Fruit fly (Drosophila melanogaster) whole organism, prepupa: Measurements from ENCODE around the gene CG8034.

Source experiments
- Blimp-1 ChIP-seq: fragments of 200-800 bp; sonication (Bioruptor generic); optimal IDR thresholded peaks from 3 replicates; lab custom pipeline; 2017; ENCODE audit warnings: missing biosample characterization, missing genetic modification characterization, mild to moderate bottlenecking, moderate library complexity, missing genetic modification reagents
- CG10669 ChIP-seq: fragments of 200-800 bp; sonication (Bioruptor generic); optimal IDR thresholded peaks from 3 replicates; lab custom pipeline; 2018; ENCODE audit warnings: missing biosample characterization, mild to moderate bottlenecking, missing genetic modification characterization, moderate library complexity
- CG11294 ChIP-seq: fragments of 200-800 bp; sonication (Bioruptor generic); IDR thresholded peaks from 2 replicates; pipeline ENCODE4 v1.3.6; 2022; ENCODE audit warnings: missing biosample characterization, missing genetic modification characterization
- CG15336 ChIP-seq: fragments of 200-800 bp; sonication (Bioruptor generic); IDR thresholded peaks from 2 replicates; pipeline ENCODE4 v1.3.6; 2022; ENCODE audit warnings: missing biosample characterization, missing genetic modification characterization
- CG1621 ChIP-seq: fragments of 200-800 bp; sonication (Bioruptor generic); optimal IDR thresholded peaks from 3 replicates; lab custom pipeline; 2018; ENCODE audit warnings: missing biosample characterization, mild to moderate bottlenecking, missing genetic modification characterization
- CG16779 ChIP-seq: fragments of 200-800 bp; sonication (Bioruptor generic); optimal IDR thresholded peaks from 3 replicates; lab custom pipeline; 2017; ENCODE audit warnings: missing biosample characterization, mild to moderate bottlenecking, missing genetic modification characterization
- CG31627 ChIP-seq: fragments of 200-800 bp; sonication (Bioruptor generic); optimal IDR thresholded peaks from 3 replicates; lab custom pipeline; 2016; ENCODE audit warnings: missing biosample characterization, missing genetic modification characterization
- CG32006 ChIP-seq: fragments of 200-800 bp; sonication (Bioruptor generic); optimal IDR thresholded peaks from 3 replicates; lab custom pipeline; 2017; ENCODE audit warnings: missing biosample characterization, mild to moderate bottlenecking, missing genetic modification characterization
- CG3919 ChIP-seq: fragments of 200-800 bp; sonication (Bioruptor generic); optimal IDR thresholded peaks from 3 replicates; lab custom pipeline; 2016; ENCODE audit warnings: missing biosample characterization, missing genetic modification characterization
- CG4318 ChIP-seq: fragments of 200-800 bp; sonication (Bioruptor generic); optimal IDR thresholded peaks from 3 replicates; lab custom pipeline; 2017; ENCODE audit warnings: missing biosample characterization, mild to moderate bottlenecking, missing genetic modification characterization
- CG6163 ChIP-seq: fragments of 200-800 bp; sonication (Bioruptor generic); IDR thresholded peaks from 3 replicates; pipeline ENCODE4 v1.3.6; 2022; ENCODE audit warnings: missing biosample characterization, missing genetic modification characterization
- CG6854 ChIP-seq: fragments of 200-800 bp; sonication (Bioruptor generic); optimal IDR thresholded peaks from 2 replicates; lab custom pipeline; 2017; ENCODE audit warnings: missing biosample characterization, mild to moderate bottlenecking, missing genetic modification characterization
- CG7368 ChIP-seq: fragments of 200-800 bp; sonication (Bioruptor generic); optimal IDR thresholded peaks from 3 replicates; lab custom pipeline; 2016; ENCODE audit warnings: missing biosample characterization, missing genetic modification characterization
- CG8119 ChIP-seq: fragments of 200-800 bp; sonication (Bioruptor generic); IDR thresholded peaks from 3 replicates; pipeline ENCODE4 v1.3.6; 2022; ENCODE audit warnings: missing biosample characterization, missing genetic modification characterization
- CG8632 ChIP-seq: fragments of 200-800 bp; sonication (Bioruptor generic); optimal IDR thresholded peaks from 3 replicates; lab custom pipeline; 2016; ENCODE audit warnings: missing biosample characterization, missing genetic modification characterization
- Eip75B ChIP-seq: fragments of 200-800 bp; sonication (Bioruptor generic); optimal IDR thresholded peaks from 3 replicates; lab custom pipeline; 2016; ENCODE audit warnings: missing biosample characterization, missing genetic modification characterization
- Eip78C ChIP-seq: fragments of 200-800 bp; sonication (Bioruptor generic); peaks from one replicate; lab custom pipeline; 2016; ENCODE audit warnings: missing biosample characterization, missing genetic modification characterization
- Eip93F ChIP-seq: fragments of 200-800 bp; sonication (Bioruptor generic); optimal IDR thresholded peaks from 2 replicates; lab custom pipeline; 2016; ENCODE audit warnings: missing biosample characterization, mild to moderate bottlenecking, missing genetic modification characterization
- Ets96B ChIP-seq: fragments of 200-800 bp; optimal IDR thresholded peaks from 2 replicates; lab custom pipeline; 2019; ENCODE audit warnings: missing biosample characterization, mild to moderate bottlenecking, missing genetic modification characterization, moderate library complexity
- Hr38 ChIP-seq: sonication (Bioruptor generic); optimal IDR thresholded peaks from 2 replicates; lab custom pipeline; 2016; ENCODE audit warnings: missing biosample characterization, missing genetic modification characterization
- Hr39 ChIP-seq: fragments of 200-800 bp; sonication (Bioruptor generic); optimal IDR thresholded peaks from 2 replicates; lab custom pipeline; 2016; ENCODE audit warnings: missing biosample characterization, missing genetic modification characterization
- Hr4 ChIP-seq: fragments of 200-800 bp; sonication (Bioruptor generic); optimal IDR thresholded peaks from 3 replicates; lab custom pipeline; 2016; ENCODE audit warnings: missing biosample characterization, missing genetic modification characterization
- Lpt ChIP-seq: fragments of 200-800 bp; sonication (Bioruptor generic); optimal IDR thresholded peaks from 3 replicates; lab custom pipeline; 2016; ENCODE audit warnings: missing biosample characterization, missing genetic modification characterization
- Smox ChIP-seq: fragments of 200-800 bp; sonication (Bioruptor generic); optimal IDR thresholded peaks from 3 replicates; lab custom pipeline; 2016; ENCODE audit warnings: missing biosample characterization, missing genetic modification characterization
- Sox14 ChIP-seq: fragments of 200-800 bp; sonication (Bioruptor generic); optimal IDR thresholded peaks from 3 replicates; lab custom pipeline; 2016; ENCODE audit warnings: missing biosample characterization, missing genetic modification characterization
- Sox15 ChIP-seq: fragments of 200-800 bp; sonication (Bioruptor generic); optimal IDR thresholded peaks from 3 replicates; lab custom pipeline; 2016; ENCODE audit warnings: missing biosample characterization, missing genetic modification characterization
- achi ChIP-seq: fragments of 200-800 bp; sonication (Bioruptor generic); optimal IDR thresholded peaks from 3 replicates; lab custom pipeline; 2016; ENCODE audit warnings: missing biosample characterization, missing genetic modification characterization
- acj6 ChIP-seq: fragments of 200-800 bp; sonication (Bioruptor generic); optimal IDR thresholded peaks from 3 replicates; lab custom pipeline; 2016; ENCODE audit warnings: missing biosample characterization, missing genetic modification characterization
- eg ChIP-seq: fragments of 200-800 bp; sonication (Bioruptor generic); IDR thresholded peaks from 3 replicates; pipeline ENCODE4 v1.3.6; 2022; ENCODE audit warnings: missing biosample characterization, missing genetic modification characterization
- esn ChIP-seq: fragments of 200-800 bp; sonication (Bioruptor generic); optimal IDR thresholded peaks from 2 replicates; lab custom pipeline; 2016; ENCODE audit warnings: missing biosample characterization, mild to moderate bottlenecking, missing genetic modification characterization, moderate library complexity
- fd59A ChIP-seq: fragments of 200-800 bp; sonication (Bioruptor generic); optimal IDR thresholded peaks from 2 replicates; lab custom pipeline; 2017; ENCODE audit warnings: missing biosample characterization, mild to moderate bottlenecking, missing genetic modification characterization, missing genetic modification reagents
- fd85E ChIP-seq: fragments of 200-800 bp; sonication (Bioruptor generic); optimal IDR thresholded peaks from 3 replicates; lab custom pipeline; 2016; ENCODE audit warnings: missing biosample characterization, missing genetic modification characterization
- fkh ChIP-seq: fragments of 200-800 bp; sonication (Bioruptor generic); optimal IDR thresholded peaks from 3 replicates; lab custom pipeline; 2017; ENCODE audit warnings: missing biosample characterization, mild to moderate bottlenecking, missing genetic modification characterization, moderate library complexity
- lz ChIP-seq: fragments of 200-800 bp; sonication (Bioruptor generic); optimal IDR thresholded peaks from 3 replicates; lab custom pipeline; 2016; ENCODE audit warnings: missing biosample characterization, missing genetic modification characterization
- net ChIP-seq: fragments of 200-800 bp; sonication (Bioruptor generic); optimal IDR thresholded peaks from 3 replicates; lab custom pipeline; 2016; ENCODE audit warnings: missing biosample characterization, missing genetic modification characterization
- pdm3 ChIP-seq: fragments of 200-800 bp; sonication (Bioruptor generic); optimal IDR thresholded peaks from 3 replicates; lab custom pipeline; 2016; ENCODE audit warnings: missing biosample characterization, missing genetic modification characterization
- salr ChIP-seq, 2 experiments: fragments of 200-800 bp; sonication (Bioruptor generic); optimal IDR thresholded peaks; 3 replicates each; lab custom pipeline; 2016 to 2018; ENCODE audit warnings: missing biosample characterization in 2 of 2, missing genetic modification characterization in 2 of 2, mild to moderate bottlenecking in 1 of 2
- spab ChIP-seq: fragments of 200-800 bp; sonication (Bioruptor generic); optimal IDR thresholded peaks from 2 replicates; lab custom pipeline; 2017; ENCODE audit warnings: missing biosample characterization, mild to moderate bottlenecking, missing genetic modification characterization, missing genetic modification reagents
- ss ChIP-seq, 2 experiments: fragments of 200-800 bp; sonication (Bioruptor generic); optimal IDR thresholded peaks; 2 replicates in 1 of 2; 3 replicates in 1 of 2; lab custom pipeline; 2017 to 2018; ENCODE audit warnings: mild to moderate bottlenecking in 2 of 2, missing biosample characterization in 2 of 2, missing genetic modification characterization in 2 of 2, moderate library complexity in 1 of 2
- svp ChIP-seq: fragments of 200-800 bp; sonication (Bioruptor generic); peaks from one replicate; lab custom pipeline; 2016; ENCODE audit warnings: missing biosample characterization, missing genetic modification characterization
- topi ChIP-seq: fragments of 200-800 bp; sonication (Bioruptor generic); optimal IDR thresholded peaks from 3 replicates; lab custom pipeline; 2016; ENCODE audit warnings: missing biosample characterization, missing genetic modification characterization
- vri ChIP-seq: fragments of 200-800 bp; sonication (Bioruptor generic); optimal IDR thresholded peaks from 3 replicates; lab custom pipeline; 2016; ENCODE audit warnings: missing biosample characterization, mild to moderate bottlenecking, missing genetic modification characterization

Gene CG8034

dm6 chrX:19289318-19289970 lies 8.5 kb downstream of the CG8034 start (continued):
- TF ChIP-seq Eip93F (GFP tag; lab: Kevin White, UChicago) (peak; percentile 96), Blimp-1 (GFP tag; lab: Kevin White, UChicago) (peak; percentile 89), CG15336 (GFP tag; lab: Robert Waterston, UW) (peak; percentile 95), CG4318 (GFP tag; lab: Kevin White, UChicago) (peak; percentile 87), Eip78C (GFP tag; lab: Kevin White, UChicago) (peak; percentile 99), CG7368 (peak; percentile 97), lz (GFP tag; lab: Kevin White, UChicago) (peak; percentile 98), fkh (GFP tag; lab: Kevin White, UChicago) (no peak), Ets96B (peak; percentile 92), CG3919 (GFP tag; lab: Kevin White, UChicago) (peak; percentile 98), CG8119 (GFP tag; lab: Robert Waterston, UW) (peak; percentile 94), Eip75B (GFP tag; lab: Kevin White, UChicago) (peak; percentile 96), Hr38 (GFP tag; lab: Kevin White, UChicago) (peak; percentile 81), Lpt (GFP tag; lab: Kevin White, UChicago) (peak; percentile 90), achi (GFP tag; lab: Kevin White, UChicago) (peak; percentile 94), CG1621 (tag; lab: Kevin White, UChicago) (peak; percentile 95), pdm3 (peak; percentile 98), fd85E (peak; percentile 90), CG11294 (peak; percentile 90), topi (GFP tag; lab: Kevin White, UChicago) (peak; percentile 99), Sox15 (GFP tag; lab: Kevin White, UChicago) (peak; percentile 97), Hr4 (peak; percentile 95), CG32006 (GFP tag; lab: Kevin White, UChicago) (peak; percentile 93)

DNA sequence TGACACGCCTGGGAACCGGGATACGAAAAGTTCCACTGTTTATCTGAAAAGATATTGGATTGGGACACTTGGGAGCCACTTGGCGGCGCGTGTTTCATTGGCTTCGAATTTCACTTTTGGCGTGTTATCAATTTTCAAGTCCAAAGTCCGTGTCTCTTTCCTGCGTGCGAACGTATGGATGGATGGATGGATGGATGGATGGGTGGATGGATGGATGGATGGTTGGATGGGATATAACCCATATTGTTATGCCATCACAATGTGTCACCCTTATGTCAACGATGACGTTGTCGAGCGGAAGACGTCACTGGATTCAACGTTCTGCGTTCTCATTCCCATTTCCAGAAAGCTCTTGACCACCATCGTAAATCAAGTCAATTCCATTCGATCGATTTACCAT lies 10.2 kb downstream of the CG8034 start:
- TF ChIP-seq CG11294: no peak
- TF ChIP-seq Hr39 (GFP tag; lab: Kevin White, UChicago): no peak
- TF ChIP-seq Eip78C (GFP tag; lab: Kevin White, UChicago): peak; percentile 23
- peak; percentile 18 for TF ChIP-seq vri (GFP tag; lab: Kevin White, UChicago)
- TF ChIP-seq fd85E: no peak
- no peak for TF ChIP-seq Lpt (GFP tag; lab: Kevin White, UChicago)
- no peak for TF ChIP-seq acj6 (GFP tag; lab: Kevin White, UChicago)
- TF ChIP-seq CG31627 (GFP tag; lab: Kevin White, UChicago): no peak
- TF ChIP-seq ss (GFP tag; optimal IDR thresholded peaks at IDR 0.05; lab: Kevin White, UChicago): peak; percentile 12 to 15
- no peak for TF ChIP-seq salr (GFP tag; optimal IDR thresholded peaks at IDR 0.05; lab: Kevin White, UChicago)
- no peak for TF ChIP-seq spab
- no peak for TF ChIP-seq CG16779 (tag; lab: Kevin White, UChicago)
- peak; percentile 30 for TF ChIP-seq CG6854 (GFP tag; lab: Kevin White, UChicago)

DNA sequence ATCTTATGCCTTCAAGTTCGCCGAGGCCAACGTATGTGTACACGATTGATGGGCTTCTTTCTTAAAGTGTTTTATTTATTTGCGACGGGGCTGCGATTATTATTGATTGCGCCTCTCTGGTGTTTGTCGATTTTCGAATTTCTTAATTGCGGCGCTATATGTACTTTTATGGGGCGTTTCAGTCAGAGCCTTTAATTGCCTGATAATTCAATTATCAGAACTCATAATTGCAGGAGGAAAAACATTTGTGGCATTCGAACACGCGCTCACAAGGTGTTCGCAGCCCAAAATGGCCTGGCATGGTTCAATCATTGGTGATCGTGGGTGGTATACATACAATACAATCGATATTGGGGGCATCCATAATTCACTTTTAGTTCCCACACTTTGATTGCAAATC lies 11.7 kb downstream of the CG8034 start:
- peak; percentile 52 for TF ChIP-seq Eip93F (GFP tag; lab: Kevin White, UChicago)
- no peak for TF ChIP-seq CG16779 (tag; lab: Kevin White, UChicago)

- TF ChIP-seq svp (GFP tag; lab: Kevin White, UChicago) (peak; percentile 69), achi (GFP tag; lab: Kevin White, UChicago) (no peak), Eip78C (GFP tag; lab: Kevin White, UChicago) (peak; percentile 45), vri (GFP tag; lab: Kevin White, UChicago) (peak; percentile 90)
These were observed 12.5 kb downstream of the CG8034 start for dm6 chrX:19285441-19285840.

- TF ChIP-seq esn (GFP tag; lab: Kevin White, UChicago) (peak; percentile 44), lz (GFP tag; lab: Kevin White, UChicago) (peak; percentile 20), Hr39 (GFP tag; lab: Kevin White, UChicago) (peak; percentile 20), net (GFP tag; lab: Kevin White, UChicago) (no peak), CG8632 (GFP tag; lab: Kevin White, UChicago) (peak; percentile 49), Sox14 (peak; percentile 16), CG15336 (GFP tag; lab: Robert Waterston, UW) (peak; percentile 45; the same call in 1 of the 2 replicates), fd59A (GFP tag; lab: Kevin White, UChicago) (no peak), Ets96B (peak; percentile 9), eg (GFP tag; lab: Robert Waterston, UW) (peak; percentile 66; the same call in 2 of the 3 replicates), CG6163 (GFP tag; lab: Robert Waterston, UW) (peak; percentile 58), Smox (GFP tag; lab: Kevin White, UChicago) (no peak), CG11294 (no peak), CG3919 (GFP tag; lab: Kevin White, UChicago) (no peak), Lpt (GFP tag; lab: Kevin White, UChicago) (peak; percentile 2), CG10669 (GFP tag; lab: Kevin White, UChicago) (no peak), topi (GFP tag; lab: Kevin White, UChicago) (peak; percentile 22), Hr38 (GFP tag; lab: Kevin White, UChicago) (no peak)
These were observed 16.7 kb downstream of the CG8034 start for dm6 chrX:19281271-19281670.
